Worm (Caenorhabditis elegans) whole organism, L3 larva: ENCODE measurements around the gene dnj-24.

Experiments used
- aly-2 ChIP-seq: fragments of 150-350 bp; optimal IDR thresholded peaks from 2 replicates; lab custom pipeline; 2014; ENCODE audit warnings: missing biosample characterization, missing genetic modification characterization
- ceh-9 ChIP-seq: sonication (generic microtip); optimal IDR thresholded peaks from 2 replicates; lab custom pipeline; 2018; ENCODE audit warnings: missing biosample characterization, missing genetic modification characterization
- hmg-11 ChIP-seq: sonication (generic microtip); optimal IDR thresholded peaks from 2 replicates; lab custom pipeline; 2016; ENCODE audit warnings: missing genetic modification characterization, missing compliant biosample characterization
- lin-15B ChIP-seq: fragments of 150-350 bp; optimal IDR thresholded peaks from 2 replicates; lab custom pipeline; 2014; ENCODE audit warnings: missing biosample characterization, missing genetic modification characterization
- mml-1 ChIP-seq: fragments of 150-350 bp; sonication (generic microtip); optimal IDR thresholded peaks from 3 replicates; lab custom pipeline; 2014; ENCODE audit warnings: missing biosample characterization, missing genetic modification characterization
- nhr-237 ChIP-seq: fragments of 150-350 bp; optimal IDR thresholded peaks from 2 replicates; lab custom pipeline; 2014; ENCODE audit warnings: missing biosample characterization, missing genetic modification characterization
- skn-1 ChIP-seq: fragments of 150-350 bp; optimal IDR thresholded peaks from 2 replicates; lab custom pipeline; 2014; ENCODE audit warnings: missing biosample characterization, missing genetic modification characterization
- unc-39 ChIP-seq: sonication (generic microtip); optimal IDR thresholded peaks from 4 replicates; lab custom pipeline; 2017; ENCODE audit warnings: missing biosample characterization, missing genetic modification characterization
- ztf-11 ChIP-seq: fragments of 150-350 bp; optimal IDR thresholded peaks from 2 replicates; lab custom pipeline; 2014; ENCODE audit warnings: missing biosample characterization, missing genetic modification characterization

- TF ChIP-seq unc-39 (no peak), mml-1 (tag; lab: Kevin White, UChicago) (no peak), ztf-11 (tag; lab: Kevin White, UChicago) (no peak), skn-1 (no peak), aly-2 (tag; lab: Kevin White, UChicago) (no peak), hmg-11 (tag; lab: Kevin White, UChicago) (no peak), lin-15B (tag; lab: Kevin White, UChicago) (no peak), nhr-237 (tag; lab: Kevin White, UChicago) (no peak), ceh-9 (tag; lab: Kevin White, UChicago) (no peak)
Observed at ce11 chrIII:5419527-5419926, 4.4 kb downstream of the dnj-24 start.
